Worm (Caenorhabditis elegans) whole organism, young adult: ENCODE data around the gene B0244.7.
A peak's percentile ranks its signal among the peaks of the same experiment; 100 is the strongest.

Source experiments
- B0035.1 ChIP-seq: sonication (generic microtip); optimal IDR thresholded peaks from 2 replicates; lab custom pipeline; 2016; ENCODE audit warnings: missing genetic modification characterization, mild to moderate bottlenecking, missing compliant biosample characterization, missing genotype, missing genetic modification reagents
- B0261.1 ChIP-seq: sonication (generic microtip); optimal IDR thresholded peaks from 2 replicates; lab custom pipeline; 2016; ENCODE audit warnings: mild to moderate bottlenecking, missing genetic modification characterization, moderate library complexity, missing compliant biosample characterization
- B0336.3 ChIP-seq: fragments of 200-800 bp; sonication (Bioruptor generic); IDR thresholded peaks from 2 replicates; pipeline ENCODE4 v1.3.6; 2022; ENCODE audit warnings: missing genetic modification characterization, missing compliant biosample characterization
- D2030.7 ChIP-seq: fragments of 200-800 bp; sonication (Bioruptor generic); IDR thresholded peaks from 2 replicates; pipeline ENCODE4 v1.3.6; 2022; ENCODE audit warnings: missing genetic modification reagents, missing genetic modification characterization, missing compliant biosample characterization
- F52B5.7 ChIP-seq: sonication (generic microtip); optimal IDR thresholded peaks from 2 replicates; lab custom pipeline; 2016; ENCODE audit warnings: mild to moderate bottlenecking, missing genetic modification characterization, missing compliant biosample characterization
- Y53G8AR.9 ChIP-seq: fragments of 200-800 bp; sonication (Bioruptor generic); conservative IDR thresholded peaks from 2 replicates; pipeline ENCODE4 v1.3.6; 2022; ENCODE audit warnings: missing genetic modification reagents, missing genetic modification characterization, missing compliant biosample characterization
- Y56A3A.18 ChIP-seq: fragments of 200-800 bp; sonication (Bioruptor generic); IDR thresholded peaks from 2 replicates; pipeline ENCODE4 v1.3.6; 2022; ENCODE audit warnings: missing genetic modification reagents, missing genetic modification characterization, missing compliant biosample characterization
- Y67H2A.10 ChIP-seq: fragments of 200-800 bp; sonication (Bioruptor generic); conservative IDR thresholded peaks from 2 replicates; pipeline ENCODE4 v1.3.6; 2022; ENCODE audit warnings: missing genetic modification reagents, missing genetic modification characterization, missing compliant biosample characterization
- aptf-3 ChIP-seq: fragments of 200-800 bp; sonication (Bioruptor generic); IDR thresholded peaks from 2 replicates; pipeline ENCODE4 v1.3.6; 2022; ENCODE audit warnings: missing genetic modification characterization, missing compliant biosample characterization
- attf-5 ChIP-seq: fragments of 200-800 bp; sonication (Bioruptor generic); optimal IDR thresholded peaks from 2 replicates; lab custom pipeline; 2018; ENCODE audit warnings: mild to moderate bottlenecking, missing genetic modification characterization, missing compliant biosample characterization
- attf-6 ChIP-seq: fragments of 200-800 bp; sonication (Bioruptor generic); IDR thresholded peaks from 2 replicates; pipeline ENCODE4 v1.3.6; 2022; ENCODE audit warnings: missing genetic modification reagents, missing genetic modification characterization, missing compliant biosample characterization
- bed-1 ChIP-seq: fragments of 200-800 bp; sonication (Bioruptor generic); IDR thresholded peaks from 2 replicates; pipeline ENCODE4 v1.3.6; 2022; ENCODE audit warnings: missing genetic modification reagents, missing genetic modification characterization, missing compliant biosample characterization
- bed-2 ChIP-seq: fragments of 200-800 bp; sonication (Bioruptor generic); IDR thresholded peaks from 2 replicates; pipeline ENCODE4 v1.3.6; 2022; ENCODE audit warnings: missing genetic modification reagents, missing genetic modification characterization, missing compliant biosample characterization
- ceh-100 ChIP-seq: fragments of 200-800 bp; sonication (Bioruptor generic); IDR thresholded peaks from 2 replicates; pipeline ENCODE4 v1.3.6; 2022; ENCODE audit warnings: missing genetic modification reagents, missing genetic modification characterization, missing compliant biosample characterization
- chd-7 ChIP-seq: sonication (generic microtip); optimal IDR thresholded peaks from 2 replicates; lab custom pipeline; 2016; ENCODE audit warnings: mild to moderate bottlenecking, missing genetic modification characterization, moderate library complexity, missing compliant biosample characterization
- dox-1 ChIP-seq: fragments of 200-800 bp; sonication (Bioruptor generic); IDR thresholded peaks from 2 replicates; pipeline ENCODE4 v1.3.6; 2022; ENCODE audit warnings: missing genetic modification reagents, missing genetic modification characterization, missing compliant biosample characterization
- efl-1 ChIP-seq: fragments of 150-350 bp; optimal IDR thresholded peaks from 2 replicates; lab custom pipeline; 2014; ENCODE audit warnings: missing biosample characterization, missing genetic modification reagents, missing genetic modification characterization
- ekl-4 ChIP-seq: fragments of 200-800 bp; sonication (Bioruptor generic); IDR thresholded peaks from 2 replicates; pipeline ENCODE4 v1.3.6; 2022; ENCODE audit warnings: missing genetic modification reagents, missing genetic modification characterization, missing compliant biosample characterization
- gei-17 ChIP-seq: fragments of 200-800 bp; sonication (Bioruptor generic); optimal IDR thresholded peaks from 2 replicates; lab custom pipeline; 2018; ENCODE audit warnings: mild to moderate bottlenecking, missing genetic modification characterization, missing compliant biosample characterization
- hlh-26 ChIP-seq: fragments of 200-800 bp; sonication (Bioruptor generic); conservative IDR thresholded peaks from 2 replicates; pipeline ENCODE4 v1.3.6; 2022; ENCODE audit warnings: missing genetic modification reagents, missing genetic modification characterization, missing compliant biosample characterization
- hsf-1 ChIP-seq: fragments of 200-800 bp; sonication (Bioruptor generic); IDR thresholded peaks from 2 replicates; pipeline ENCODE4 v1.3.6; 2022; ENCODE audit warnings: missing genetic modification reagents, missing genetic modification characterization, missing compliant biosample characterization
- let-607 ChIP-seq, 2 experiments: fragments of 200-800 bp in 1 of 2; sonication (Bioruptor generic) in 1 of 2; sonication (generic microtip) in 1 of 2; optimal IDR thresholded peaks; 2 replicates each; lab custom pipeline; 2016 to 2018; ENCODE audit warnings: mild to moderate bottlenecking in 2 of 2, missing compliant biosample characterization in 2 of 2, missing genetic modification characterization in 2 of 2, moderate library complexity in 2 of 2, missing genotype in 1 of 2
- lin-26 ChIP-seq: fragments of 200-800 bp; sonication (Bioruptor generic); IDR thresholded peaks from 2 replicates; pipeline ENCODE4 v1.3.6; 2022; ENCODE audit warnings: missing genetic modification reagents, missing genetic modification characterization, missing compliant biosample characterization
- lin-54 ChIP-seq: fragments of 200-800 bp; sonication (Bioruptor generic); optimal IDR thresholded peaks from 2 replicates; lab custom pipeline; 2018; ENCODE audit warnings: mild to moderate bottlenecking, missing genetic modification characterization, missing compliant biosample characterization
- lir-1 ChIP-seq: fragments of 200-800 bp; sonication (Bioruptor generic); conservative IDR thresholded peaks from 2 replicates; pipeline ENCODE4 v1.3.6; 2022; ENCODE audit warnings: missing genetic modification reagents, missing genetic modification characterization, missing compliant biosample characterization
- lsl-1 ChIP-seq: fragments of 200-800 bp; sonication (Bioruptor generic); optimal IDR thresholded peaks from 2 replicates; lab custom pipeline; 2018; ENCODE audit warnings: mild to moderate bottlenecking, missing genetic modification characterization, moderate library complexity, missing compliant biosample characterization
- madf-3 ChIP-seq: fragments of 200-800 bp; sonication (Bioruptor generic); IDR thresholded peaks from 2 replicates; pipeline ENCODE4 v1.3.6; 2022; ENCODE audit warnings: missing genetic modification reagents, missing genetic modification characterization, missing compliant biosample characterization
- madf-6 ChIP-seq: fragments of 200-800 bp; sonication (Bioruptor generic); IDR thresholded peaks from 2 replicates; pipeline ENCODE4 v1.3.6; 2022; ENCODE audit warnings: missing genetic modification reagents, missing genetic modification characterization, missing compliant biosample characterization
- mel-28 ChIP-seq: sonication (generic microtip); optimal IDR thresholded peaks from 2 replicates; lab custom pipeline; 2016; ENCODE audit warnings: borderline replicate concordance, mild to moderate bottlenecking, missing genetic modification characterization, missing compliant biosample characterization
- mxl-1 ChIP-seq: sonication (generic microtip); optimal IDR thresholded peaks from 2 replicates; lab custom pipeline; 2016; ENCODE audit warnings: missing genetic modification characterization, missing compliant biosample characterization
- nfya-1 ChIP-seq: sonication (generic microtip); optimal IDR thresholded peaks from 2 replicates; lab custom pipeline; 2017; ENCODE audit warnings: antibody characterized with exemption, missing compliant biosample characterization, missing genetic modification characterization, borderline replicate concordance; ENCODE audit not compliant: insufficient read depth
- nfyb-1 ChIP-seq: fragments of 200-800 bp; sonication (Bioruptor generic); IDR thresholded peaks from 2 replicates; pipeline ENCODE4 v1.3.6; 2022; ENCODE audit warnings: missing genetic modification reagents, missing genetic modification characterization, missing compliant biosample characterization
- nhr-120 ChIP-seq: fragments of 200-800 bp; sonication (Bioruptor generic); IDR thresholded peaks from 2 replicates; pipeline ENCODE4 v1.3.6; 2022; ENCODE audit warnings: missing genetic modification characterization, missing compliant biosample characterization
- nhr-179 ChIP-seq: sonication (generic microtip); optimal IDR thresholded peaks from 2 replicates; lab custom pipeline; 2016; ENCODE audit warnings: mild to moderate bottlenecking, missing genetic modification characterization, missing compliant biosample characterization
- nhr-80 ChIP-seq: sonication (generic microtip); optimal IDR thresholded peaks from 2 replicates; lab custom pipeline; 2016; ENCODE audit warnings: missing genetic modification characterization, missing compliant biosample characterization
- repo-1 ChIP-seq: sonication (generic microtip); optimal IDR thresholded peaks from 2 replicates; lab custom pipeline; 2017; ENCODE audit warnings: mild to moderate bottlenecking, missing genetic modification characterization, missing compliant biosample characterization
- rpc-1 ChIP-seq, 2 experiments: fragments of 150-350 bp in 1 of 2; sonication (generic microtip) in 1 of 2; optimal IDR thresholded peaks; 2 replicates each; lab custom pipeline; 2014 to 2018; ENCODE audit warnings: missing biosample characterization in 1 of 2, missing genetic modification characterization in 1 of 2, missing genetic modification reagents in 1 of 2, missing genotype in 1 of 2
- sea-2 ChIP-seq: fragments of 200-800 bp; sonication (Bioruptor generic); IDR thresholded peaks from 2 replicates; pipeline ENCODE4 v1.3.6; 2022; ENCODE audit warnings: missing genetic modification characterization, missing compliant biosample characterization
- snpc-3.4 ChIP-seq: sonication (generic microtip); optimal IDR thresholded peaks from 2 replicates; lab custom pipeline; 2017; ENCODE audit warnings: missing genetic modification characterization, mild to moderate bottlenecking, missing compliant biosample characterization, antibody characterized with exemption, moderate library complexity, missing genotype, missing genetic modification reagents
- snpc-4 ChIP-seq, 5 experiments: fragments of 150-350 bp in 1 of 5; sonication (generic microtip) in 4 of 5; optimal IDR thresholded peaks; 2 replicates each; lab custom pipeline; 2014 to 2018; ENCODE audit warnings: missing genetic modification characterization in 5 of 5, missing biosample characterization in 3 of 5, antibody characterized with exemption in 2 of 5, mild to moderate bottlenecking in 2 of 5, missing compliant biosample characterization in 2 of 5, missing genotype in 2 of 5, moderate library complexity in 2 of 5, missing genetic modification reagents in 1 of 5
- sptf-2 ChIP-seq: fragments of 200-800 bp; sonication (Bioruptor generic); optimal IDR thresholded peaks from 2 replicates; lab custom pipeline; 2018; ENCODE audit warnings: mild to moderate bottlenecking, missing genetic modification characterization, missing compliant biosample characterization
- unc-130 ChIP-seq: sonication (generic microtip); optimal IDR thresholded peaks from 2 replicates; lab custom pipeline; 2016; ENCODE audit warnings: missing genetic modification reagents, missing genetic modification characterization, missing compliant biosample characterization
- zfh-2 ChIP-seq: fragments of 200-800 bp; sonication (Bioruptor generic); conservative IDR thresholded peaks from 2 replicates; pipeline ENCODE4 v1.3.6; 2022; ENCODE audit warnings: missing genetic modification reagents, missing genetic modification characterization, missing compliant biosample characterization
- ztf-3 ChIP-seq: fragments of 200-800 bp; sonication (Bioruptor generic); optimal IDR thresholded peaks from 2 replicates; lab custom pipeline; 2018; ENCODE audit warnings: mild to moderate bottlenecking, missing genetic modification characterization, missing compliant biosample characterization

B0244.7 gene

DNA sequence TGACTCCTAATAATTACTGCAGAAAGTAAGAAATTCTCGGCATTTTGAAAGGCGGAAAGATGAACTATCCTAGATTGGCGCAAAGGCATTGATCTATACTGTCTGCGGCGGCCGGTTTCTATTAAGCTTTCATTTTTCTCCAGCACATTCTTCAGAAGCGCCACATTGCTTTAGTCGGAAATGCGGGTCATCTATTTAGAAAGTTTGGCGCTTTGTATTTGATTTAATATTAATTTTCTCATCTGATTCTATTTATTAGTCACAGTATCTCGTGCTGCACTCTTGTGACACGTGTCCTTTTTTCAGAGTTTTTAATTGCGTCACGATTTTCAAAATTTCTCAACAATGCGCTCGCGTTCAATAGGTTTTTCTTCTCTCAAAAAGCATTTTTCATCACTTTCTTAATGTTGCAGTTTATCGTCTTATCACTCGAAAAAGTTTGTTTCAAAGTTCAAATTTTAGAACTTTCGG, 16.3 kb upstream of the B0244.7 start:
- TF ChIP-seq let-607 (tag; optimal IDR thresholded peaks at IDR 0.05; lab: Kevin White, UChicago): peak in 1 of 2 experiments; percentile 90
- peak; percentile 1 for TF ChIP-seq efl-1 (GFP tag; lab: Kevin White, UChicago)
- TF ChIP-seq Y53G8AR.9 (GFP tag; lab: Robert Waterston, UW): peak; percentile 64; the same call in 1 of the 2 replicates
- TF ChIP-seq nfyb-1 (GFP tag; lab: Robert Waterston, UW): 0 out of 2 replicates have a peak, but pooled peaks have one; percentile 11
- no peak for TF ChIP-seq bed-2 (GFP tag; lab: Robert Waterston, UW)
- 0 out of 2 replicates have a peak, but pooled peaks have one; percentile 47 for TF ChIP-seq madf-3 (GFP tag; lab: Robert Waterston, UW)
- 0 out of 2 replicates have a peak, but pooled peaks have one; percentile 23 for TF ChIP-seq Y56A3A.18 (GFP tag; lab: Robert Waterston, UW)
- peak; percentile 50; the same call in 1 of the 2 replicates for TF ChIP-seq B0336.3 (GFP tag; lab: Robert Waterston, UW)
- TF ChIP-seq bed-1 (GFP tag; lab: Robert Waterston, UW): no peak
- peak; percentile 50 for TF ChIP-seq snpc-3.4 (tag; lab: Kevin White, UChicago)
- TF ChIP-seq, all 124 proteins: peak for 8

DNA sequence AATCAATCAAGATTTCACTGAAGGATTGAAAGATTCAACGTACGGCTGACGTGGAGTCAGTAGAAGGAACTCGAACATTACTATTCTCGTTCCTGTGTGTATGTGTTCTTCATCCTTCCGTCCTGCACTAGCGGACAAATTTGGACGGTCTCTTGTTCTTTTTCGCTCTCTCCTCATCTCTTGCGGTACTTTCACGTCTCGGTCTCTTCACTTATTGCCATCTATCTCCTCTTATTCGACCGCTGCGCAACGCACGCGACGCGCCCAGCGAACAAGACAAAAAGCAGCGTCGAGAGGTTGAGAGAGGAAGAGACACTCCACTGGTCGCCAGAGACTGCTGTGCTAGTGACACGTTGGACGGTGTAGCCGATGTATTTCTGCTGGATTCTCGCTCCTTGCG, 15.8 kb upstream of the B0244.7 start:
- TF ChIP-seq zfh-2 (GFP tag; lab: Robert Waterston, UW): peak; percentile 94
- peak; percentile 11 for TF ChIP-seq chd-7 (tag; lab: Kevin White, UChicago)
- no peak for TF ChIP-seq lir-1 (GFP tag; lab: Robert Waterston, UW)
- no peak for TF ChIP-seq mel-28
- 0 out of 2 replicates have a peak, but pooled peaks have one; percentile 15 for TF ChIP-seq lin-26 (GFP tag; lab: Robert Waterston, UW)
- TF ChIP-seq unc-130 (GFP tag; lab: Kevin White, UChicago): no peak
- no peak for TF ChIP-seq nhr-179
- TF ChIP-seq gei-17 (GFP tag; lab: Kevin White, UChicago): no peak
- TF ChIP-seq sea-2 (GFP tag; lab: Robert Waterston, UW): no peak
- no peak for TF ChIP-seq B0035.1 (tag; lab: Kevin White, UChicago)
- peak; percentile 79 for TF ChIP-seq nhr-80 (tag; lab: Kevin White, UChicago)
- peak; percentile 40; the same call in 1 of the 2 replicates for TF ChIP-seq nfyb-1 (GFP tag; lab: Robert Waterston, UW)
- TF ChIP-seq efl-1 (GFP tag; lab: Kevin White, UChicago): no peak
- no peak for TF ChIP-seq rpc-1 (optimal IDR thresholded peaks at IDR 0.05; lab: Kevin White, UChicago)
- TF ChIP-seq rpc-1 (tag; optimal IDR thresholded peaks at IDR 0.05; lab: Kevin White, UChicago): no peak
- TF ChIP-seq snpc-4 (GFP tag; optimal IDR thresholded peaks at IDR 0.05; lab: Kevin White, UChicago): no peak
- TF ChIP-seq snpc-4 (tag; optimal IDR thresholded peaks at IDR 0.05; lab: Kevin White, UChicago): peak in 2 of 4 experiments; percentile 38
- no peak for TF ChIP-seq ztf-3
- no peak for TF ChIP-seq B0261.1 (tag; lab: Kevin White, UChicago)
- TF ChIP-seq ekl-4 (GFP tag; lab: Robert Waterston, UW): no peak
- peak; percentile 1 for TF ChIP-seq lin-54 (GFP tag; lab: Kevin White, UChicago)
- TF ChIP-seq mxl-1 (tag; lab: Kevin White, UChicago): no peak
- peak; percentile 51 for TF ChIP-seq attf-5 (GFP tag; lab: Kevin White, UChicago)
- peak; percentile 65; the same call in 1 of the 2 replicates for TF ChIP-seq madf-3 (GFP tag; lab: Robert Waterston, UW)
- no peak for TF ChIP-seq sptf-2 (GFP tag; lab: Kevin White, UChicago)
- TF ChIP-seq D2030.7 (GFP tag; lab: Robert Waterston, UW): no peak
- TF ChIP-seq madf-6: no peak; the same call in 1 of the 2 replicates
- no peak for TF ChIP-seq lsl-1 (GFP tag; lab: Kevin White, UChicago)
- no peak for TF ChIP-seq hlh-26 (GFP tag; lab: Robert Waterston, UW)
- TF ChIP-seq nfya-1 (tag; lab: Kevin White, UChicago): no peak
- TF ChIP-seq repo-1: no peak
- TF ChIP-seq F52B5.7: no peak
- no peak for TF ChIP-seq Y56A3A.18 (GFP tag; lab: Robert Waterston, UW)
- no peak for TF ChIP-seq ceh-100 (GFP tag; lab: Robert Waterston, UW)
- no peak for TF ChIP-seq nhr-120
- TF ChIP-seq attf-6 (GFP tag; lab: Robert Waterston, UW): 0 out of 2 replicates have a peak, but pooled peaks have one; percentile 26
- no peak for TF ChIP-seq aptf-3 (GFP tag; lab: Robert Waterston, UW)
- peak; percentile 36; the same call in 1 of the 2 replicates for TF ChIP-seq B0336.3 (GFP tag; lab: Robert Waterston, UW)
- 0 out of 2 replicates have a peak, but pooled peaks have one; percentile 41 for TF ChIP-seq hsf-1
- TF ChIP-seq dox-1: peak; percentile 33; the same call in 1 of the 2 replicates
- TF ChIP-seq Y67H2A.10 (GFP tag; lab: Robert Waterston, UW): no peak
